Fruit fly (Drosophila melanogaster): Measurements from ENCODE around the gene disp.

disp gene

dm6 chr3R:5824456-5824855 lies 31.7 kb downstream of the disp start, which contains the start of the genes Sec20 and dgrn (continued):
- peak; percentile 18 for TF ChIP-seq ewg (GFP tag; optimal IDR thresholded peaks at IDR 0.05)
- no peak for TF ChIP-seq CG9876 (GFP tag; optimal IDR thresholded peaks at IDR 0.05)
- TF ChIP-seq Lim3 (GFP tag; IDR thresholded peaks at IDR 0.05), result no peak
- TF ChIP-seq stwl (tag; optimal IDR thresholded peaks at IDR 0.05), result peak; percentile 90
- peak; percentile 30; the same call in 1 of the 2 replicates for TF ChIP-seq lmd (GFP tag; IDR thresholded peaks at IDR 0.05)
- TF ChIP-seq ara (GFP tag; IDR thresholded peaks at IDR 0.05), result no peak
- TF ChIP-seq oc (tag; optimal IDR thresholded peaks at IDR 0.05), result peak; percentile 26
- no peak for TF ChIP-seq otp (GFP tag; IDR thresholded peaks at IDR 0.05)
- no peak for TF ChIP-seq Antp (GFP tag; optimal IDR thresholded peaks at IDR 0.05)
- TF ChIP-seq Xrp1 (GFP tag; IDR thresholded peaks at IDR 0.05), result peak; percentile 73
- TF ChIP-seq CG4617 (GFP tag; optimal IDR thresholded peaks at IDR 0.05; ENCODE audit: borderline replicate concordance), result peak; percentile 96
- TF ChIP-seq Ravus (GFP tag; IDR thresholded peaks at IDR 0.05), result no peak
- peak; percentile 18; the same call in 1 of the 2 replicates for TF ChIP-seq CG10366 (GFP tag; IDR thresholded peaks at IDR 0.05)
- TF ChIP-seq Pdp1 (GFP tag; optimal IDR thresholded peaks at IDR 0.05), result peak; percentile 20 to 87
- no peak for TF ChIP-seq CG15011 (GFP tag; optimal IDR thresholded peaks at IDR 0.05)
- TF ChIP-seq D19A (tag; optimal IDR thresholded peaks at IDR 0.05), result peak; percentile 70
- no peak; the same call in 1 of the 2 replicates for TF ChIP-seq toy (GFP tag; IDR thresholded peaks at IDR 0.05)
- no peak for TF ChIP-seq zf30C (GFP tag; optimal IDR thresholded peaks at IDR 0.05)
- TF ChIP-seq tna (GFP tag; IDR thresholded peaks at IDR 0.05; ENCODE audit: partially characterized antibody), result peak; percentile 87
- TF ChIP-seq CG3281 (GFP tag; optimal IDR thresholded peaks at IDR 0.05), result peak; percentile 38
- peak; percentile 1 for TF ChIP-seq CG34376 (GFP tag; optimal IDR thresholded peaks at IDR 0.05)
- no peak for TF ChIP-seq CG3163 (GFP tag; optimal IDR thresholded peaks at IDR 0.05)
- peak; percentile 50 for TF ChIP-seq gfzf (GFP tag; optimal IDR thresholded peaks at IDR 0.05)
- TF ChIP-seq ems (GFP tag; optimal IDR thresholded peaks at IDR 0.05), result peak; percentile 59
- TF ChIP-seq CG1602 (GFP tag; optimal IDR thresholded peaks at IDR 0.05), result peak; percentile 65
- TF ChIP-seq dmrt99B (tag; optimal IDR thresholded peaks at IDR 0.05), result no peak
- no peak for TF ChIP-seq peb (GFP tag; IDR thresholded peaks at IDR 0.05)
- no peak for TF ChIP-seq wek (GFP tag; optimal IDR thresholded peaks at IDR 0.05)
- peak; percentile 97 for TF ChIP-seq Scr (GFP tag; IDR thresholded peaks at IDR 0.05; ENCODE audit: partially characterized antibody)
- no peak for TF ChIP-seq CG31388 (GFP tag; optimal IDR thresholded peaks at IDR 0.05)
- TF ChIP-seq CG15514 (GFP tag; optimal IDR thresholded peaks at IDR 0.05), result peak; percentile 64
- TF ChIP-seq CG15269 (tag; optimal IDR thresholded peaks at IDR 0.05), result peak; percentile 62
- peak; percentile 90 for TF ChIP-seq zen2 (GFP tag; IDR thresholded peaks at IDR 0.05; ENCODE audit: partially characterized antibody)
- TF ChIP-seq CG11560 (tag; IDR thresholded peaks at IDR 0.05), result no peak
- TF ChIP-seq dan (GFP tag; IDR thresholded peaks at IDR 0.05), result no peak
- no peak for TF ChIP-seq btn (GFP tag; optimal IDR thresholded peaks at IDR 0.05)
- no peak for TF ChIP-seq CG14965 (GFP tag; optimal IDR thresholded peaks at IDR 0.05; ENCODE audit: borderline replicate concordance)
- no peak for TF ChIP-seq CG2889 (GFP tag; IDR thresholded peaks at IDR 0.05)
- peak; percentile 95 for TF ChIP-seq unc-4 (GFP tag; IDR thresholded peaks at IDR 0.05; ENCODE audit: partially characterized antibody)
- peak; percentile 92 for TF ChIP-seq Sry-δ (GFP tag; optimal IDR thresholded peaks at IDR 0.05)
- peak; percentile 31 for TF ChIP-seq fd96Cb (tag; optimal IDR thresholded peaks at IDR 0.05)
- no peak for TF ChIP-seq p53 (GFP tag; optimal IDR thresholded peaks at IDR 0.05)
- TF ChIP-seq CG11696 (GFP tag; IDR thresholded peaks at IDR 0.05), result no peak
- peak; percentile 80 for TF ChIP-seq CG15696 (tag; optimal IDR thresholded peaks at IDR 0.05)
- peak; percentile 53 for TF ChIP-seq Sox100B (GFP tag; optimal IDR thresholded peaks at IDR 0.05)
- TF ChIP-seq B-H2 (GFP tag; optimal IDR thresholded peaks at IDR 0.05), result peak; percentile 81
- TF ChIP-seq CG15601 (tag; optimal IDR thresholded peaks at IDR 0.05), result peak; percentile 68
- no peak for TF ChIP-seq grn (GFP tag; optimal IDR thresholded peaks at IDR 0.05)
- TF ChIP-seq CG4328 (GFP tag; optimal IDR thresholded peaks at IDR 0.05), result peak; percentile 46
- TF ChIP-seq luna (GFP tag; optimal IDR thresholded peaks at IDR 0.05), result no peak
- no peak for TF ChIP-seq usp (GFP tag; optimal IDR thresholded peaks at IDR 0.05)

Measured in whole organism, embryonic.